Worm (Caenorhabditis elegans): ENCODE data around the gene srxa-16.

ce11 chrV:16114237-16114636 is at the start of gene srxa-16:
- no peak for TF ChIP-seq nhr-76 (tag; optimal IDR thresholded peaks at IDR 0.05)
- TF ChIP-seq pha-4 (tag; optimal IDR thresholded peaks at IDR 0.05) = no peak
- no peak for TF ChIP-seq lin-13 (tag; optimal IDR thresholded peaks at IDR 0.05)
- no peak for TF ChIP-seq snpc-4 (tag; optimal IDR thresholded peaks at IDR 0.05)
- no peak for TF ChIP-seq ceh-43 (GFP tag; optimal IDR thresholded peaks at IDR 0.05)
- TF ChIP-seq ztf-11 (tag; optimal IDR thresholded peaks at IDR 0.05) = no peak

All from whole organism, mixed stage, embryonic.